Worm (Caenorhabditis elegans) whole organism, L1 larva: ENCODE results near the gene F56H9.6.
A peak's percentile ranks its signal among the peaks of the same experiment; 100 is the strongest.

ENCODE experiments used
- C16A3.4 ChIP-seq: fragments of 150-350 bp; optimal IDR thresholded peaks from 2 replicates; lab custom pipeline; 2014; ENCODE audit warnings: missing biosample characterization, missing genetic modification characterization
- F16B12.6 ChIP-seq: fragments of 150-350 bp; optimal IDR thresholded peaks from 2 replicates; lab custom pipeline; 2014; ENCODE audit warnings: missing biosample characterization, missing genetic modification characterization
- Y116A8C.19 ChIP-seq: sonication (generic microtip); optimal IDR thresholded peaks from 2 replicates; lab custom pipeline; 2016; ENCODE audit warnings: missing compliant biosample characterization, missing genetic modification characterization, borderline replicate concordance
- alr-1 ChIP-seq: fragments of 200-800 bp; sonication (Bioruptor generic); optimal IDR thresholded peaks from 2 replicates; lab custom pipeline; 2018; ENCODE audit warnings: borderline replicate concordance, mild to moderate bottlenecking, missing genetic modification characterization, missing compliant biosample characterization
- aly-2 ChIP-seq: fragments of 150-350 bp; optimal IDR thresholded peaks from 2 replicates; lab custom pipeline; 2014; ENCODE audit warnings: missing biosample characterization, missing genetic modification characterization
- blmp-1 ChIP-seq: fragments of 150-350 bp; optimal IDR thresholded peaks from 2 replicates; lab custom pipeline; 2014; ENCODE audit warnings: missing biosample characterization, missing genetic modification characterization
- ceh-82 ChIP-seq, 3 experiments: fragments of 150-350 bp in 1 of 3; sonication (generic microtip) in 2 of 3; optimal IDR thresholded peaks; 2 replicates each; lab custom pipeline; 2014 to 2017; ENCODE audit warnings: missing biosample characterization in 3 of 3, missing genetic modification characterization in 3 of 3
- ceh-88 ChIP-seq: fragments of 200-800 bp; sonication (Bioruptor generic); IDR thresholded peaks from 2 replicates; pipeline ENCODE4 v1.3.6; 2022; ENCODE audit warnings: missing genetic modification characterization, missing compliant biosample characterization
- dpl-1 ChIP-seq, 3 experiments: fragments of 150-350 bp in 2 of 3; sonication (generic microtip) in 1 of 3; optimal IDR thresholded peaks; 2 replicates each; lab custom pipeline; 2014 to 2017; ENCODE audit warnings: missing biosample characterization in 3 of 3, missing genetic modification characterization in 3 of 3, missing genetic modification reagents in 3 of 3
- efl-1 ChIP-seq, 4 experiments: fragments of 150-350 bp; optimal IDR thresholded peaks in 3 of 4; peaks in 1 of 4; 1 replicate in 1 of 4; 2 replicates in 3 of 4; lab custom pipeline; 2014; ENCODE audit warnings: missing biosample characterization in 2 of 4, missing genetic modification characterization in 2 of 4, missing genetic modification reagents in 2 of 4
- efl-3 ChIP-seq: fragments of 200-800 bp; sonication (Bioruptor generic); optimal IDR thresholded peaks from 2 replicates; lab custom pipeline; 2018; ENCODE audit warnings: mild to moderate bottlenecking, missing genetic modification characterization, missing compliant biosample characterization
- egl-13 ChIP-seq: sonication (generic microtip); optimal IDR thresholded peaks from 2 replicates; lab custom pipeline; 2016; ENCODE audit warnings: missing genotype, missing genetic modification reagents, missing genetic modification characterization, missing compliant biosample characterization
- egl-27 ChIP-seq, 2 experiments: fragments of 150-350 bp in 1 of 2; sonication (generic microtip); optimal IDR thresholded peaks; 3 replicates each; lab custom pipeline; 2017 to 2018; ENCODE audit warnings: missing biosample characterization in 2 of 2, missing genetic modification characterization in 2 of 2, missing genetic modification reagents in 2 of 2
- ets-5 ChIP-seq: fragments of 200-800 bp; sonication (Bioruptor generic); IDR thresholded peaks from 2 replicates; pipeline ENCODE4 v1.3.6; 2022; ENCODE audit warnings: missing genetic modification characterization, missing compliant biosample characterization
- fkh-10 ChIP-seq: sonication (generic microtip); optimal IDR thresholded peaks from 2 replicates; lab custom pipeline; 2017; ENCODE audit warnings: missing biosample characterization, missing genetic modification reagents, missing genetic modification characterization
- fkh-4 ChIP-seq: sonication (generic microtip); optimal IDR thresholded peaks from 2 replicates; lab custom pipeline; 2016; ENCODE audit warnings: missing compliant biosample characterization, missing genetic modification characterization, borderline replicate concordance
- fos-1 ChIP-seq: fragments of 150-350 bp; optimal IDR thresholded peaks from 2 replicates; lab custom pipeline; 2014; ENCODE audit warnings: missing biosample characterization, missing genetic modification characterization
- grh-1 ChIP-seq: fragments of 200-800 bp; sonication (Bioruptor generic); IDR thresholded peaks from 2 replicates; pipeline ENCODE4 v1.3.6; 2022; ENCODE audit warnings: missing genetic modification reagents, missing genetic modification characterization, missing compliant biosample characterization
- hlh-4 ChIP-seq: sonication (generic microtip); optimal IDR thresholded peaks from 2 replicates; lab custom pipeline; 2016; ENCODE audit warnings: mild to moderate bottlenecking, missing genetic modification characterization, missing compliant biosample characterization
- isw-1 ChIP-seq: fragments of 200-800 bp; sonication (Bioruptor generic); IDR thresholded peaks from 2 replicates; pipeline ENCODE4 v1.3.6; 2022; ENCODE audit warnings: missing genetic modification characterization, missing compliant biosample characterization
- lin-15B ChIP-seq: fragments of 150-350 bp; sonication (generic microtip); optimal IDR thresholded peaks from 3 replicates; lab custom pipeline; 2014; ENCODE audit warnings: missing biosample characterization, missing genetic modification characterization
- lir-3 ChIP-seq: sonication (generic microtip); optimal IDR thresholded peaks from 2 replicates; lab custom pipeline; 2016; ENCODE audit warnings: mild to moderate bottlenecking, missing genetic modification characterization, moderate library complexity, missing compliant biosample characterization; ENCODE audit not compliant: poor library complexity
- mdl-1 ChIP-seq, 2 experiments: fragments of 150-350 bp; optimal IDR thresholded peaks; 2 replicates each; lab custom pipeline; 2014 to 2017; ENCODE audit warnings: missing biosample characterization in 2 of 2, missing genetic modification characterization in 2 of 2, inconsistent platforms in 1 of 2
- mef-2 ChIP-seq: fragments of 150-350 bp; optimal IDR thresholded peaks from 2 replicates; lab custom pipeline; 2014; ENCODE audit warnings: missing biosample characterization, missing genetic modification characterization
- mep-1 ChIP-seq: fragments of 150-350 bp; optimal IDR thresholded peaks from 2 replicates; lab custom pipeline; 2014; ENCODE audit warnings: missing biosample characterization, missing genetic modification characterization
- nhr-12 ChIP-seq: sonication (generic microtip); optimal IDR thresholded peaks from 2 replicates; lab custom pipeline; 2017; ENCODE audit warnings: missing biosample characterization, missing genetic modification characterization
- nhr-19 ChIP-seq: fragments of 200-800 bp; sonication (Bioruptor generic); conservative IDR thresholded peaks from 2 replicates; pipeline ENCODE4 v1.3.6; 2022; ENCODE audit warnings: missing genetic modification characterization, missing compliant biosample characterization
- nhr-237 ChIP-seq: fragments of 150-350 bp; optimal IDR thresholded peaks from 2 replicates; lab custom pipeline; 2014; ENCODE audit warnings: missing biosample characterization, missing genetic modification characterization
- nhr-76 ChIP-seq: sonication (generic microtip); optimal IDR thresholded peaks from 2 replicates; lab custom pipeline; 2017; ENCODE audit warnings: missing biosample characterization, missing genetic modification characterization
- nhr-84 ChIP-seq: sonication (generic microtip); optimal IDR thresholded peaks from 2 replicates; lab custom pipeline; 2017; ENCODE audit warnings: missing biosample characterization, missing genetic modification characterization
- nhr-90 ChIP-seq: sonication (generic microtip); optimal IDR thresholded peaks from 2 replicates; lab custom pipeline; 2016; ENCODE audit warnings: mild to moderate bottlenecking, missing genetic modification characterization, missing compliant biosample characterization; ENCODE audit not compliant: poor library complexity
- pax-3 ChIP-seq: fragments of 200-800 bp; sonication (Bioruptor generic); optimal IDR thresholded peaks from 2 replicates; lab custom pipeline; 2018; ENCODE audit warnings: mild to moderate bottlenecking, missing genetic modification characterization, moderate library complexity, missing compliant biosample characterization
- rnt-1 ChIP-seq: sonication (generic microtip); optimal IDR thresholded peaks from 2 replicates; lab custom pipeline; 2016; ENCODE audit warnings: mild to moderate bottlenecking, missing genetic modification characterization, moderate library complexity, missing compliant biosample characterization
- skn-1 ChIP-seq: fragments of 150-350 bp; optimal IDR thresholded peaks from 2 replicates; lab custom pipeline; 2014; ENCODE audit warnings: missing biosample characterization, missing genetic modification characterization
- snpc-4 ChIP-seq: fragments of 150-350 bp; optimal IDR thresholded peaks from 2 replicates; lab custom pipeline; 2014; ENCODE audit warnings: missing biosample characterization, missing genetic modification characterization
- sup-37 ChIP-seq: fragments of 200-800 bp; sonication (Bioruptor generic); optimal IDR thresholded peaks from 2 replicates; lab custom pipeline; 2018; ENCODE audit warnings: mild to moderate bottlenecking, missing genetic modification characterization, missing compliant biosample characterization
- tbx-2 ChIP-seq: sonication (generic microtip); optimal IDR thresholded peaks from 2 replicates; lab custom pipeline; 2016; ENCODE audit warnings: missing genetic modification characterization, missing compliant biosample characterization
- unc-130 ChIP-seq: fragments of 150-350 bp; optimal IDR thresholded peaks from 2 replicates; lab custom pipeline; 2017; ENCODE audit warnings: missing biosample characterization, missing genetic modification characterization, inconsistent platforms
- unc-30 ChIP-seq: sonication (generic microtip); optimal IDR thresholded peaks from 2 replicates; lab custom pipeline; 2017; ENCODE audit warnings: missing biosample characterization, missing genetic modification characterization
- unc-86 ChIP-seq: sonication (generic microtip); optimal IDR thresholded peaks from 2 replicates; lab custom pipeline; 2016; ENCODE audit warnings: missing genetic modification characterization, missing compliant biosample characterization
- unc-98 ChIP-seq: fragments of 200-800 bp; sonication (Bioruptor generic); IDR thresholded peaks from 2 replicates; pipeline ENCODE4 v1.3.6; 2022; ENCODE audit warnings: missing genetic modification characterization, missing compliant biosample characterization
- vab-15 ChIP-seq: sonication (generic microtip); optimal IDR thresholded peaks from 2 replicates; lab custom pipeline; 2017; ENCODE audit warnings: missing genotype, mild to moderate bottlenecking, missing genetic modification characterization, missing compliant biosample characterization
- xbp-1 ChIP-seq: sonication (generic microtip); optimal IDR thresholded peaks from 2 replicates; lab custom pipeline; 2016; ENCODE audit warnings: missing genetic modification characterization, missing compliant biosample characterization
- zip-4 ChIP-seq: fragments of 200-800 bp; sonication (Bioruptor generic); optimal IDR thresholded peaks from 2 replicates; lab custom pipeline; 2018; ENCODE audit warnings: mild to moderate bottlenecking, missing genetic modification characterization, moderate library complexity, missing compliant biosample characterization

The F56H9.6 gene

DNA sequence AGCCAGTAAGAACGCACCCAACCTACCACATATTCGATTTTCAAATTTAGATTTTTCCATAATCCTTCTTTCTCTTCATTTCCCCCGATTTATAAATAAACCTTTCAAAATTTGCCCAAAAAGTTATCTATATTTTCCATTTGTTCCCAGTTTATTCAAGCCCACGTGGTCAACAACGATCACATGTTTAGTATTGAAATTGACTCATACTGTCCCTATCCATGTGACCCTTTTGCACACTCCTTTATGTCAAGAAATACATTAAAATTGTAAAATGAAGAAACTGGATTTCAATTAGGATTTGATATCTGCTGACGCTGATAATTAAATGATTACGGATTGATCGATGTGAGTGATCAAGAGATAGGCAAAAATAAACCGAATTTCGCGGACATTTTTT is 5.6 kb upstream of the F56H9.6 start (continued):
- TF ChIP-seq nhr-76 (tag; lab: Kevin White, UChicago) (no peak), snpc-4 (no peak), unc-98 (GFP tag; lab: Robert Waterston, UW) (no peak), alr-1 (tag; lab: Kevin White, UChicago) (no peak), ceh-88 (GFP tag; lab: Robert Waterston, UW) (no peak), unc-130 (tag; lab: Kevin White, UChicago) (peak; percentile 88), rnt-1 (no peak), skn-1 (peak; percentile 58), egl-13 (tag; lab: Kevin White, UChicago) (no peak), fkh-10 (GFP tag; lab: Kevin White, UChicago) (no peak), tbx-2 (tag; lab: Kevin White, UChicago) (peak; percentile 65), Y116A8C.19 (tag; lab: Kevin White, UChicago) (no peak), C16A3.4 (tag; lab: Kevin White, UChicago) (peak; percentile 59), mep-1 (peak; percentile 81), mef-2 (tag; lab: Kevin White, UChicago) (no peak), zip-4 (GFP tag; lab: Kevin White, UChicago) (no peak), nhr-12 (tag; lab: Kevin White, UChicago) (no peak), nhr-237 (no peak), fkh-4 (tag; lab: Kevin White, UChicago) (no peak), xbp-1 (tag; lab: Kevin White, UChicago) (peak; percentile 26), isw-1 (no peak), sup-37 (GFP tag; lab: Kevin White, UChicago) (no peak), nhr-90 (tag; lab: Kevin White, UChicago) (peak; percentile 91), unc-30 (tag; lab: Kevin White, UChicago) (no peak), nhr-84 (tag; lab: Kevin White, UChicago) (no peak), vab-15 (tag; lab: Kevin White, UChicago) (no peak), mdl-1 (tag; optimal IDR thresholded peaks at IDR 0.05; lab: Kevin White, UChicago) (peak in 1 of 2 experiments; percentile 91), hlh-4 (tag; lab: Kevin White, UChicago) (no peak), egl-27 (tag; optimal IDR thresholded peaks at IDR 0.05; lab: Kevin White, UChicago) (no peak), pax-3 (tag; lab: Kevin White, UChicago) (peak; percentile 52), fos-1 (tag; lab: Kevin White, UChicago) (no peak), grh-1 (GFP tag; lab: Robert Waterston, UW) (peak; percentile 87), efl-3 (no peak), unc-86 (tag; lab: Kevin White, UChicago) (no peak), blmp-1 (tag; lab: Kevin White, UChicago) (peak; percentile 70), F16B12.6 (no peak), lir-3 (tag; lab: Kevin White, UChicago) (peak; percentile 70), nhr-19 (GFP tag; lab: Robert Waterston, UW) (peak; percentile 79)

DNA sequence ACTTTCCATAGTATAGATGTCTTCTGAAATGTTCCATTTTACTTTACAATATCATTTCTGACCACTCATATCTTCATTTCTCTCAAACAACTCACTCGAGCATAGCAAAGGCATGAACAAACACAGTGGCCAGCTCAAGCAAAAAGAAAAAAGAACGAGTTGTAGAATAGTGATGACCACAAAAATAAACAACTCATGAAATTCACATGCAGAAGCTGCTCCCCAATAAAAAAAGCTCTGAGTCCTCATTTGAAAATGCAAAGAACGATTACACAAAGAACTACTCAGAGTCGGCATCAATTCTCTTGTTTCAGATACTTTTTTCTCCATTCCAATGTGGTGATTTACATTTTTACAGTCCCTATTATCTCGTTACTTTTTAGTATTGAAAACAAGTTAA is 5.1 kb upstream of the F56H9.6 start:
- no peak for TF ChIP-seq mep-1
- no peak for TF ChIP-seq lin-15B
- TF ChIP-seq snpc-4, result no peak
- no peak for TF ChIP-seq dpl-1 (GFP tag; optimal IDR thresholded peaks at IDR 0.05; lab: Kevin White, UChicago)
- peak; percentile 20 for TF ChIP-seq rnt-1
- TF ChIP-seq ceh-82 (tag; optimal IDR thresholded peaks at IDR 0.05; lab: Kevin White, UChicago), result no peak
- no peak for TF ChIP-seq hlh-4 (tag; lab: Kevin White, UChicago)
- TF ChIP-seq aly-2 (tag; lab: Kevin White, UChicago), result no peak
- TF ChIP-seq efl-1 (optimal IDR thresholded peaks at IDR 0.05; lab: Kevin White, UChicago), result no peak
- TF ChIP-seq efl-1 (GFP tag; optimal IDR thresholded peaks at IDR 0.05 in 1 of 2; lab: Kevin White, UChicago), result peak in 1 of 2 experiments; percentile 80
- no peak for TF ChIP-seq lir-3 (tag; lab: Kevin White, UChicago)
- TF ChIP-seq nhr-19 (GFP tag; lab: Robert Waterston, UW), result peak; percentile 49
- TF ChIP-seq ets-5 (GFP tag; lab: Robert Waterston, UW), result no peak
